Worm (Caenorhabditis elegans) whole organism, L4 larva: ENCODE results near the gene cki-1.

Experiments used
- F10B5.3 ChIP-seq: sonication (generic microtip); optimal IDR thresholded peaks from 2 replicates; lab custom pipeline; 2016; ENCODE audit warnings: mild to moderate bottlenecking, missing genetic modification characterization, missing compliant biosample characterization
- Y75B8A.6 ChIP-seq: fragments of 200-800 bp; sonication (Bioruptor generic); IDR thresholded peaks from 2 replicates; pipeline ENCODE4 v1.3.6; 2022; ENCODE audit warnings: missing genetic modification reagents, missing genetic modification characterization, missing compliant biosample characterization
- ceh-28 ChIP-seq: fragments of 150-350 bp; optimal IDR thresholded peaks from 2 replicates; lab custom pipeline; 2014; ENCODE audit warnings: missing biosample characterization, missing genetic modification reagents, missing genetic modification characterization
- ceh-32 ChIP-seq: sonication (generic microtip); optimal IDR thresholded peaks from 2 replicates; lab custom pipeline; 2016; ENCODE audit warnings: mild to moderate bottlenecking, missing genetic modification characterization, missing compliant biosample characterization; ENCODE audit not compliant: poor library complexity
- dmd-8 ChIP-seq: fragments of 200-800 bp; sonication (Bioruptor generic); IDR thresholded peaks from 2 replicates; pipeline ENCODE4 v1.3.6; 2022; ENCODE audit warnings: missing genetic modification characterization, missing compliant biosample characterization
- jun-1 ChIP-seq: fragments of 150-350 bp; optimal IDR thresholded peaks from 2 replicates; lab custom pipeline; 2014; ENCODE audit warnings: missing biosample characterization, missing genetic modification reagents, missing genetic modification characterization
- lir-3 ChIP-seq: sonication (generic microtip); optimal IDR thresholded peaks from 2 replicates; lab custom pipeline; 2016; ENCODE audit warnings: mild to moderate bottlenecking, missing genetic modification characterization, missing compliant biosample characterization
- mes-2 ChIP-seq: sonication (generic microtip); optimal IDR thresholded peaks from 2 replicates; lab custom pipeline; 2016; ENCODE audit warnings: missing genotype, mild to moderate bottlenecking, missing genetic modification characterization, missing compliant biosample characterization; ENCODE audit not compliant: poor library complexity, severe bottlenecking
- mxl-3 ChIP-seq: fragments of 200-800 bp; sonication (Bioruptor generic); optimal IDR thresholded peaks from 2 replicates; lab custom pipeline; 2018; ENCODE audit warnings: mild to moderate bottlenecking, missing genetic modification characterization, missing compliant biosample characterization
- nhr-76 ChIP-seq: fragments of 150-350 bp; optimal IDR thresholded peaks from 2 replicates; lab custom pipeline; 2014; ENCODE audit warnings: missing biosample characterization, missing genetic modification characterization
- pha-4 ChIP-seq, 2 experiments: fragments of 150-350 bp in 1 of 2; fragments of 200-800 bp in 1 of 2; sonication (Bioruptor generic) in 1 of 2; IDR thresholded peaks in 1 of 2; optimal IDR thresholded peaks in 1 of 2; 2 replicates each; pipeline versions ENCODE4 v1.3.6 to Lab custom; 2014 to 2022; ENCODE audit warnings: missing genetic modification characterization in 2 of 2, missing genetic modification reagents in 2 of 2, missing biosample characterization in 1 of 2, missing compliant biosample characterization in 1 of 2
- skn-1 ChIP-seq: fragments of 150-350 bp; optimal IDR thresholded peaks from 2 replicates; lab custom pipeline; 2014; ENCODE audit warnings: missing biosample characterization, missing genetic modification characterization
- unc-130 ChIP-seq: sonication (generic microtip); optimal IDR thresholded peaks from 2 replicates; lab custom pipeline; 2016; ENCODE audit warnings: missing genetic modification reagents, missing genetic modification characterization, missing compliant biosample characterization
- unc-62 ChIP-seq, 3 experiments: fragments of 150-350 bp in 1 of 3; sonication (generic microtip); optimal IDR thresholded peaks in 2 of 3; peaks in 1 of 3; 1 replicate in 1 of 3; 2 replicates in 2 of 3; lab custom pipeline; 2014 to 2017; ENCODE audit warnings: missing biosample characterization in 3 of 3, missing genetic modification characterization in 3 of 3, missing genetic modification reagents in 3 of 3, missing genotype in 1 of 3

- TF ChIP-seq unc-130 = no peak
- no peak for TF ChIP-seq pha-4 (GFP tag; IDR thresholded peaks at IDR 0.05; lab: Robert Waterston, UW)
- no peak for TF ChIP-seq pha-4 (tag; optimal IDR thresholded peaks at IDR 0.05; lab: Kevin White, UChicago)
- TF ChIP-seq mxl-3 (GFP tag; lab: Kevin White, UChicago) = no peak
- no peak for TF ChIP-seq Y75B8A.6 (GFP tag; lab: Robert Waterston, UW)
- no peak for TF ChIP-seq mes-2 (tag; lab: Kevin White, UChicago)
- TF ChIP-seq skn-1 (tag; lab: Kevin White, UChicago) = no peak
- no peak for TF ChIP-seq nhr-76 (tag; lab: Kevin White, UChicago)
- no peak for TF ChIP-seq dmd-8
- no peak for TF ChIP-seq F10B5.3
- no peak for TF ChIP-seq lir-3 (tag; lab: Kevin White, UChicago)
- TF ChIP-seq ceh-32 = no peak
- TF ChIP-seq ceh-28 (tag; lab: Kevin White, UChicago) = no peak
- TF ChIP-seq unc-62 (GFP tag; optimal IDR thresholded peaks at IDR 0.05 in 1 of 2; lab: Kevin White, UChicago) = no peak
- TF ChIP-seq unc-62 (tag; optimal IDR thresholded peaks at IDR 0.05; lab: Kevin White, UChicago) = no peak
- no peak for TF ChIP-seq jun-1 (tag; lab: Kevin White, UChicago)
These were observed 27.6 kb downstream of the cki-1 start for ce11 chrII:7838661-7839060.
